Fruit fly (Drosophila melanogaster) whole organism, embryonic: Measurements from ENCODE around the gene CG32281.
A peak's percentile ranks its signal among the peaks of the same experiment; 100 is the strongest.

Source experiments
- Aef1 ChIP-seq: fragments of 200-800 bp; sonication (Bioruptor generic); IDR thresholded peaks from 3 replicates; pipeline ENCODE4 v1.3.6; 2022; ENCODE audit warnings: missing biosample characterization, missing genetic modification characterization
- Blimp-1 ChIP-seq: fragments of 200-800 bp; sonication (Bioruptor generic); optimal IDR thresholded peaks from 3 replicates; lab custom pipeline; 2018; ENCODE audit warnings: missing biosample characterization, missing genetic modification characterization, mild to moderate bottlenecking, moderate library complexity, missing genetic modification reagents
- CG12659 ChIP-seq: fragments of 200-800 bp; sonication (Bioruptor generic); optimal IDR thresholded peaks from 3 replicates; lab custom pipeline; 2017; ENCODE audit warnings: mild to moderate bottlenecking, missing biosample characterization, missing genetic modification reagents, missing genetic modification characterization
- CG13287 ChIP-seq: fragments of 200-800 bp; sonication (Bioruptor generic); IDR thresholded peaks from 2 replicates; pipeline ENCODE4 v1.3.6; 2022; ENCODE audit warnings: missing biosample characterization, missing genetic modification characterization; ENCODE audit not compliant: partially characterized antibody
- CG13894 ChIP-seq: fragments of 200-800 bp; sonication (Bioruptor generic); optimal IDR thresholded peaks from 3 replicates; lab custom pipeline; 2018; ENCODE audit warnings: missing biosample characterization, mild to moderate bottlenecking, missing genetic modification characterization, moderate library complexity
- CG18599 ChIP-seq: fragments of 200-800 bp; sonication (Bioruptor generic); optimal IDR thresholded peaks from 3 replicates; lab custom pipeline; 2017; ENCODE audit warnings: missing biosample characterization, missing genetic modification characterization, mild to moderate bottlenecking, moderate library complexity, missing genetic modification reagents
- CG18619 ChIP-seq: fragments of 200-800 bp; sonication (Bioruptor generic); optimal IDR thresholded peaks from 3 replicates; lab custom pipeline; 2017; ENCODE audit warnings: missing biosample characterization, mild to moderate bottlenecking, missing genetic modification characterization
- CG30403 ChIP-seq: fragments of 200-800 bp; sonication (Bioruptor generic); optimal IDR thresholded peaks from 3 replicates; lab custom pipeline; 2016; ENCODE audit warnings: missing biosample characterization, missing genetic modification characterization
- CG32767 ChIP-seq: fragments of 200-800 bp; sonication (Bioruptor generic); IDR thresholded peaks from 2 replicates; pipeline ENCODE4 v1.3.6; 2022; ENCODE audit warnings: missing biosample characterization, missing genetic modification characterization
- CG34376 ChIP-seq: fragments of 200-800 bp; sonication (Bioruptor generic); optimal IDR thresholded peaks from 2 replicates; lab custom pipeline; 2018; ENCODE audit warnings: missing biosample characterization, mild to moderate bottlenecking, missing genetic modification characterization
- CG3847 ChIP-seq: fragments of 200-800 bp; sonication (Bioruptor generic); IDR thresholded peaks from 2 replicates; pipeline ENCODE4 v1.3.6; 2022; ENCODE audit warnings: missing biosample characterization, missing genetic modification characterization
- CG4617 ChIP-seq: fragments of 200-800 bp; sonication (Bioruptor generic); optimal IDR thresholded peaks from 3 replicates; lab custom pipeline; 2016; ENCODE audit warnings: missing biosample characterization, missing genetic modification characterization, borderline replicate concordance
- CG6683 ChIP-seq: fragments of 200-800 bp; sonication (Bioruptor generic); optimal IDR thresholded peaks from 2 replicates; lab custom pipeline; 2017; ENCODE audit warnings: missing biosample characterization, mild to moderate bottlenecking, missing genetic modification characterization, missing genetic modification reagents
- CG6765 ChIP-seq: fragments of 200-800 bp; sonication (Bioruptor generic); optimal IDR thresholded peaks from 3 replicates; lab custom pipeline; 2017; ENCODE audit warnings: missing biosample characterization, mild to moderate bottlenecking, missing genetic modification characterization
- CG6813 ChIP-seq: fragments of 200-800 bp; sonication (Bioruptor generic); optimal IDR thresholded peaks from 2 replicates; lab custom pipeline; 2017; ENCODE audit warnings: missing biosample characterization, missing genetic modification characterization, mild to moderate bottlenecking, moderate library complexity, missing genetic modification reagents
- CG7928 ChIP-seq: fragments of 200-800 bp; sonication (Bioruptor generic); optimal IDR thresholded peaks from 2 replicates; lab custom pipeline; 2017; ENCODE audit warnings: missing biosample characterization, mild to moderate bottlenecking, missing genetic modification characterization
- CG7987 ChIP-seq: fragments of 200-800 bp; sonication (Bioruptor generic); optimal IDR thresholded peaks from 2 replicates; lab custom pipeline; 2018; ENCODE audit warnings: missing biosample characterization, mild to moderate bottlenecking, missing genetic modification characterization, moderate library complexity
- CG8388 ChIP-seq: fragments of 200-800 bp; sonication (Bioruptor generic); optimal IDR thresholded peaks from 2 replicates; lab custom pipeline; 2019; ENCODE audit warnings: missing biosample characterization, mild to moderate bottlenecking, missing genetic modification characterization, moderate library complexity
- CoRest ChIP-seq: fragments of 200-800 bp; sonication (Bioruptor generic); optimal IDR thresholded peaks from 3 replicates; lab custom pipeline; 2018; ENCODE audit warnings: missing biosample characterization, mild to moderate bottlenecking, missing genetic modification characterization, moderate library complexity
- Dll ChIP-seq: fragments of 200-800 bp; sonication (Bioruptor generic); IDR thresholded peaks from 4 replicates; pipeline ENCODE4 v1.3.6; 2022; ENCODE audit warnings: missing biosample characterization, missing genetic modification characterization; ENCODE audit not compliant: partially characterized antibody
- Dp ChIP-seq: fragments of 200-800 bp; sonication (Bioruptor generic); optimal IDR thresholded peaks from 2 replicates; lab custom pipeline; 2018; ENCODE audit warnings: missing biosample characterization, mild to moderate bottlenecking, missing genetic modification characterization, moderate library complexity
- E2f1 ChIP-seq: fragments of 200-800 bp; sonication (Bioruptor generic); IDR thresholded peaks from 2 replicates; pipeline ENCODE4 v1.3.6; 2022; ENCODE audit warnings: missing biosample characterization, missing genetic modification characterization
- E2f2 ChIP-seq: fragments of 200-800 bp; sonication (Bioruptor generic); IDR thresholded peaks from 2 replicates; pipeline ENCODE4 v1.3.6; 2022; ENCODE audit warnings: missing biosample characterization, missing genetic modification characterization
- H2.0 ChIP-seq: fragments of 200-800 bp; sonication (Bioruptor generic); IDR thresholded peaks from 2 replicates; pipeline ENCODE4 v1.3.6; 2022; ENCODE audit warnings: missing biosample characterization, missing genetic modification characterization
- HLHmδ ChIP-seq: fragments of 200-800 bp; sonication (Bioruptor generic); optimal IDR thresholded peaks from 2 replicates; lab custom pipeline; 2018; ENCODE audit warnings: missing biosample characterization, mild to moderate bottlenecking, missing genetic modification characterization, moderate library complexity
- HmgZ ChIP-seq: fragments of 200-800 bp; sonication (Bioruptor generic); optimal IDR thresholded peaks from 2 replicates; lab custom pipeline; 2018; ENCODE audit warnings: missing biosample characterization, mild to moderate bottlenecking, missing genetic modification characterization
- MTF-1 ChIP-seq: fragments of 200-800 bp; sonication (Bioruptor generic); optimal IDR thresholded peaks from 2 replicates; lab custom pipeline; 2018; ENCODE audit warnings: missing biosample characterization, mild to moderate bottlenecking, missing genetic modification characterization, borderline replicate concordance
- NC2β ChIP-seq: fragments of 200-800 bp; sonication (Bioruptor generic); optimal IDR thresholded peaks from 2 replicates; lab custom pipeline; 2016; ENCODE audit warnings: missing biosample characterization, missing genetic modification characterization
- Nf-YC ChIP-seq: fragments of 200-800 bp; optimal IDR thresholded peaks from 3 replicates; lab custom pipeline; 2019; ENCODE audit warnings: missing biosample characterization, mild to moderate bottlenecking, missing genetic modification characterization, moderate library complexity
- Ptx1 ChIP-seq: fragments of 200-800 bp; sonication (Bioruptor generic); IDR thresholded peaks from 2 replicates; pipeline ENCODE4 v1.3.6; 2022; ENCODE audit warnings: missing biosample characterization, missing genetic modification characterization
- Sin3A ChIP-seq: fragments of >200 bp; optimal IDR thresholded peaks from 2 replicates; lab custom pipeline; 2018
- Sry-δ ChIP-seq: fragments of 200-800 bp; sonication (Bioruptor generic); optimal IDR thresholded peaks from 2 replicates; lab custom pipeline; 2016; ENCODE audit warnings: missing biosample characterization, missing genetic modification characterization
- Trl ChIP-seq, 3 experiments: fragments of >200 bp in 2 of 3; fragments of 200-800 bp in 1 of 3; sonication (Bioruptor generic) in 1 of 3; optimal IDR thresholded peaks; 2 replicates in 1 of 3; 3 replicates in 2 of 3; lab custom pipeline; 2016 to 2017; ENCODE audit warnings: missing biosample characterization in 1 of 3, missing genetic modification characterization in 1 of 3
- YL-1 ChIP-seq: fragments of 200-800 bp; sonication (Bioruptor generic); optimal IDR thresholded peaks from 3 replicates; lab custom pipeline; 2017; ENCODE audit warnings: missing biosample characterization, mild to moderate bottlenecking, missing genetic modification characterization
- bigmax ChIP-seq: fragments of 200-800 bp; sonication (Bioruptor generic); optimal IDR thresholded peaks from 2 replicates; lab custom pipeline; 2018; ENCODE audit warnings: missing biosample characterization, mild to moderate bottlenecking, missing genetic modification characterization
- bowl ChIP-seq: fragments of 200-800 bp; sonication (Bioruptor generic); IDR thresholded peaks from 2 replicates; pipeline ENCODE4 v1.3.6; 2022; ENCODE audit warnings: missing biosample characterization, missing genetic modification characterization
- caup ChIP-seq: fragments of 200-800 bp; sonication (Bioruptor generic); optimal IDR thresholded peaks from 3 replicates; lab custom pipeline; 2017; ENCODE audit warnings: missing biosample characterization, mild to moderate bottlenecking, missing genetic modification characterization, moderate library complexity; ENCODE audit not compliant: severe bottlenecking
- crp ChIP-seq, 2 experiments: fragments of 200-800 bp; sonication (Bioruptor generic); optimal IDR thresholded peaks; 2 replicates in 1 of 2; 3 replicates in 1 of 2; lab custom pipeline; 2017; ENCODE audit warnings: missing biosample characterization in 2 of 2, missing genetic modification characterization in 2 of 2, mild to moderate bottlenecking in 1 of 2, moderate library complexity in 1 of 2
- ems ChIP-seq: fragments of 200-800 bp; sonication (Bioruptor generic); optimal IDR thresholded peaks from 3 replicates; lab custom pipeline; 2016; ENCODE audit warnings: missing biosample characterization, missing genetic modification characterization
- fu2 ChIP-seq: fragments of 200-800 bp; sonication (Bioruptor generic); optimal IDR thresholded peaks from 2 replicates; lab custom pipeline; 2016; ENCODE audit warnings: missing biosample characterization, missing genetic modification characterization
- gfzf ChIP-seq: fragments of 200-800 bp; sonication (Bioruptor generic); optimal IDR thresholded peaks from 2 replicates; lab custom pipeline; 2016; ENCODE audit warnings: missing biosample characterization, mild to moderate bottlenecking, missing genetic modification characterization, moderate library complexity
- kah ChIP-seq: fragments of 200-800 bp; sonication (Bioruptor generic); optimal IDR thresholded peaks from 2 replicates; lab custom pipeline; 2018; ENCODE audit warnings: missing biosample characterization, mild to moderate bottlenecking, missing genetic modification characterization
- knrl ChIP-seq: fragments of 200-800 bp; sonication (Bioruptor generic); IDR thresholded peaks from 3 replicates; pipeline ENCODE4 v1.3.6; 2022; ENCODE audit warnings: missing biosample characterization, missing genetic modification characterization; ENCODE audit not compliant: partially characterized antibody
- mirr ChIP-seq: fragments of 200-800 bp; sonication (Bioruptor generic); optimal IDR thresholded peaks from 3 replicates; lab custom pipeline; 2018; ENCODE audit warnings: missing biosample characterization, mild to moderate bottlenecking, missing genetic modification characterization
- rib ChIP-seq: fragments of 200-800 bp; sonication (Bioruptor generic); IDR thresholded peaks from 2 replicates; pipeline ENCODE4 v1.3.6; 2022; ENCODE audit warnings: missing biosample characterization, missing genetic modification characterization
- sens ChIP-seq: fragments of 200-800 bp; sonication (Bioruptor generic); peaks from one replicate; lab custom pipeline; 2016; ENCODE audit warnings: missing biosample characterization, missing genetic modification characterization
- trem ChIP-seq: fragments of 200-800 bp; optimal IDR thresholded peaks from 3 replicates; lab custom pipeline; 2019; ENCODE audit warnings: missing biosample characterization, mild to moderate bottlenecking, missing genetic modification characterization, moderate library complexity

Gene CG32281

DNA sequence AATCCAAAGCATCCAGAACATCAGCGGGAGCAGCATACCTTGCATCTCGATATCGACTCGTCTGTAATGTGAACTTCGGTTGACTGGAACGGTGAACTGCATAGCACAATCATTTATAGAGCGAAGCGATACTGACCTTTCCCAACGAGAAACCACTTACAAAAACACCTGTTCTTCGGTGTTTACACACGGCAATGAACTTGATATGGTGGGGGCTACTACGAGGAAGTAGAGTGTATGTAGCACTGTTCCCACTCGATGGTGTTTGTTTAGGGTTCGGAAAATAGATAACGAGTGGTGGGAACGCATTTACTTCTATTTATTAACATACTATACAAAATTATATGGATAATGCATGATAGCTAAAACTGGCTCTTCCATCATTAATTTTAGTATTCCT lies 39.7 kb downstream of the CG32281 start, which contains the start of the genes CG32269 and CG32270:
CG32269 (minus strand) TSS at position 91 of the 400 bp plus-strand sequence.
CG32270 (minus strand) TSS at position 91 of the 400 bp plus-strand sequence.
- TF ChIP-seq CG6813 (GFP tag; lab: Kevin White, UChicago), result peak; percentile 18
- peak; percentile 30 for TF ChIP-seq HLHmδ (GFP tag; lab: Kevin White, UChicago)
- no peak for TF ChIP-seq Trl (optimal IDR thresholded peaks at IDR 0.05; lab: Kevin White, UChicago)
- TF ChIP-seq Trl (GFP tag; optimal IDR thresholded peaks at IDR 0.05; lab: Kevin White, UChicago), result peak; percentile 0
- peak; percentile 71 for TF ChIP-seq kah (GFP tag; lab: Kevin White, UChicago)
- no peak for TF ChIP-seq ems (GFP tag; lab: Kevin White, UChicago)
- peak; percentile 0 for TF ChIP-seq MTF-1 (GFP tag; lab: Kevin White, UChicago)
- TF ChIP-seq caup (GFP tag; lab: Kevin White, UChicago), result peak; percentile 11
- TF ChIP-seq Nf-YC (tag; lab: Kevin White, UChicago), result no peak
- TF ChIP-seq CG13287 (GFP tag; lab: Robert Waterston, UW), result no peak
- no peak for TF ChIP-seq CG18599 (GFP tag; lab: Kevin White, UChicago)
- TF ChIP-seq CG18619 (GFP tag; lab: Kevin White, UChicago), result peak; percentile 3
- TF ChIP-seq mirr, result peak; percentile 66

dm6 chr3L:3218859-3219258 lies 49.7 kb downstream of the CG32281 start, which contains the start of the genes hob and nSMase:
hob (minus strand) TSS chr3L:3218920.
nSMase (plus strand) TSS chr3L:3219156.
- TF ChIP-seq CG8388, result no peak
- TF ChIP-seq Blimp-1, result peak; percentile 23
- TF ChIP-seq knrl (GFP tag; lab: Robert Waterston, UW), result peak; percentile 37; the same call in 1 of the 3 replicates
- no peak for TF ChIP-seq CG6813 (GFP tag; lab: Kevin White, UChicago)
- no peak for TF ChIP-seq CG32767 (GFP tag; lab: Robert Waterston, UW)
- TF ChIP-seq CG12659 (GFP tag; lab: Kevin White, UChicago), result peak; percentile 70
- TF ChIP-seq E2f1 (GFP tag; lab: Robert Waterston, UW), result no peak
- peak; percentile 60 for TF ChIP-seq CG4617
- no peak for TF ChIP-seq CoRest (tag; lab: Kevin White, UChicago)
- peak; percentile 70 for TF ChIP-seq trem (tag; lab: Kevin White, UChicago)
- TF ChIP-seq NC2β (GFP tag; lab: Kevin White, UChicago), result peak; percentile 11
- TF ChIP-seq Dp (GFP tag; lab: Kevin White, UChicago), result peak; percentile 69
- peak; percentile 37 for TF ChIP-seq CG34376 (GFP tag; lab: Kevin White, UChicago)
- TF ChIP-seq Aef1 (GFP tag; lab: Robert Waterston, UW), result no peak
- TF ChIP-seq CG3847 (GFP tag; lab: Robert Waterston, UW), result peak; percentile 31; the same call in 1 of the 2 replicates
- TF ChIP-seq Ptx1 (GFP tag; lab: Robert Waterston, UW), result no peak
- TF ChIP-seq Sry-δ (GFP tag; lab: Kevin White, UChicago), result peak; percentile 45
- TF ChIP-seq bowl (GFP tag; lab: Robert Waterston, UW), result no peak
- no peak for TF ChIP-seq fu2 (GFP tag; lab: Kevin White, UChicago)
- peak; percentile 12 for TF ChIP-seq HmgZ (tag; lab: Kevin White, UChicago)
- TF ChIP-seq Sin3A (lab: Kevin White, UChicago), result peak; percentile 54
- TF ChIP-seq CG13894 (tag; lab: Kevin White, UChicago), result no peak
- TF ChIP-seq CG18619 (GFP tag; lab: Kevin White, UChicago), result no peak
- TF ChIP-seq YL-1 (GFP tag; lab: Kevin White, UChicago), result peak; percentile 71
- no peak for TF ChIP-seq CG7987 (GFP tag; lab: Kevin White, UChicago)
- no peak for TF ChIP-seq Dll (GFP tag; lab: Robert Waterston, UW)
- no peak for TF ChIP-seq sens (GFP tag; lab: Kevin White, UChicago)
- TF ChIP-seq CG30403, result no peak
- peak; percentile 10 for TF ChIP-seq bigmax (GFP tag; lab: Kevin White, UChicago)
- TF ChIP-seq rib, result no peak
- TF ChIP-seq E2f2, result peak; percentile 61; the same call in 1 of the 2 replicates
- peak; percentile 86 for TF ChIP-seq CG7928 (GFP tag; lab: Kevin White, UChicago)
- TF ChIP-seq gfzf, result peak; percentile 95
- no peak for TF ChIP-seq CG6683 (GFP tag; lab: Kevin White, UChicago)
- TF ChIP-seq H2.0 (GFP tag; lab: Robert Waterston, UW), result no peak
- TF ChIP-seq caup (GFP tag; lab: Kevin White, UChicago), result peak; percentile 3
- no peak for TF ChIP-seq crp (GFP tag; optimal IDR thresholded peaks at IDR 0.05; lab: Kevin White, UChicago)
- TF ChIP-seq CG6765 (GFP tag; lab: Kevin White, UChicago), result no peak
